Fruit fly (Drosophila melanogaster) S2 (cell line): ENCODE measurements around the gene CG15358.

ENCODE experiments used
- CG8478 ChIP-seq: fragments of >200 bp; optimal IDR thresholded peaks from 2 replicates; lab custom pipeline; 2018
- CTCF ChIP-seq, 2 experiments: fragments of >200 bp; optimal IDR thresholded peaks; 2 replicates each; lab custom pipeline; 2018

Gene CG15358

DNA sequence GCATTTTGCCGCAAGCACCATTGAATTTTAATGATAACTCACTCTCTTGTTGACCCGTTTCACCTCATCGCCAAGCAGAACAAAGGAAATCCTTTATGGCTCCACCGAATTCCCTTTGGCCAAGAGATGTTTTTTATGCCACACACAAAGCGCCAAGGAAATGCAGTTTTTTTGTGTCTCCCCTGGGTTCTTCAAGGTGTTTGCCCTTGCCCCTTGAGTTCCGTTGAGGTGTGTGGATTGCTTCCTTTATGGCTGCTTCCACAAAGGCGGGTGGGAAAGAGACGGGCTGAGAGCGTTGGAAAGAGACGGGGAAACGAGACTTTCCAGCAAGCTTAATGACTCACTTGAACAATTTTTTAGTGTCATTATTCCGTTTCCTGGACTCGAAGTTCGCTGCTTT is 18.3 kb upstream of the CG15358 start:
- no peak for TF ChIP-seq CG8478 (lab: Kevin White, UChicago)
- TF ChIP-seq CTCF (optimal IDR thresholded peaks at IDR 0.05; lab: Kevin White, UChicago): no peak

- TF ChIP-seq CTCF (optimal IDR thresholded peaks at IDR 0.05; lab: Kevin White, UChicago): no peak
These were observed 4.7 kb upstream of the CG15358 start for dm6 chr2L:1887729-1888128.

DNA sequence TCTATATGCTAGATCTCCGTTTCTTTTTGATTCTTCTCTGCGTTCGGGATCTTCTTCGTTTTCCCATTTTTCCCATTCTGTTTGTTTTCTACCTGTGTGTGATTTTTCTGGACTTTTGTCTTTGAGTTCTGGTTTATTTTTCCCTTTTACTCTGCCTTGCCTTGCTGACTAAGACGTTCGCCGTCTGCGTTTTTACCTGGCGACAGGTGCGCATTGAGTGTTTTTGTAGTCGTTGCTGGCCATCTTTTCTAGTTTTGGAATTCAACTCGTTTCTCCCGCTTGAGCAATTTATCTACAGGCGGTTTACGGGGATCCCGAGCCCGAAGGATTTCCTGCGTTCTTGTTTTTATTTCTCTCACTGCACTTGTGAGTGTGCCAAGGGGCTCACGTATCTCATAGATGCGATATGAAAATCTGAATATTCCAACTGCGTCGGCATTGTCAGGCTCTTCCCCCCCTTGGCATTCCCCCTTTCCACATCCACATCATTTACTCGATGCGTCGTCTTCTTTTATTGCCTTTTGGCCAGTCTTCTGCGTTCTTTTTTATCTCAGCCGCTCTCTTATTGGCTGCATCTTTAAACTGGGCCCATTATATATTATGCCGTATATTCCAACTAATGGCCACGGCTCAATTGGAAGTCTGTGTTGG is 3.6 kb upstream of the CG15358 start:
- TF ChIP-seq CTCF (optimal IDR thresholded peaks at IDR 0.05; lab: Kevin White, UChicago) (no peak), CG8478 (lab: Kevin White, UChicago) (no peak)

DNA sequence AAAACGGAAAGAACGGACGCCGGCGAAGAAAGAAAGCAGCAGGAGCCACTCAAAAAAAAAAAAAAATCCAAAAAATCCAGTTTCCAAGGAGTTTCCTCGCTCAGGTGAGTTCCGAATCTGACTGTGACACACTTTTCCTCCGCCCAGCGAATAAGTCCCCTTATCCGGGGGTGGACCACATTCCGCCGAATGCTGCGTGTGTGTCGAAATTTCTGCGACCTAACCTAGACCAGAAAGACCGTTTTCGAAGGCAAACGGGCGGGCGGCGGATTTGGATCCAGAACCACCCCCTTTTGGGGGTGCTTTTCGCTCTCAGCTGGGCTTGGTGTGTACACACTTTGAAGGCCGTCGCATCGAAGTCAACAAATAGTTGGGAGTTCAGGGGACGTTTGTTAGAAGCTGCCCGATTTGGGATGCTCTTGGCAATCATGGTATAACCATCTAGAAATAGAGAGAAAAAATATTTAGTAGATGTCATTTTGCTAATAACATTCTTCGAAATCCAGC is 2.3 kb upstream of the CG15358 start:
- TF ChIP-seq CTCF (optimal IDR thresholded peaks at IDR 0.05; lab: Kevin White, UChicago) (no peak), CG8478 (lab: Kevin White, UChicago) (no peak)

dm6 chr2L:1884409-1885082 is 1.5 kb upstream of the CG15358 start, which contains the start of gene Wdr62:
Gene Wdr62 (plus strand): TSS chr2L:1884622.
- TF ChIP-seq CTCF (optimal IDR thresholded peaks at IDR 0.05; lab: Kevin White, UChicago): peak; percentile 93 to 97
- TF ChIP-seq CG8478 (lab: Kevin White, UChicago): no peak

- TF ChIP-seq CTCF (optimal IDR thresholded peaks at IDR 0.05; lab: Kevin White, UChicago) (no peak), CG8478 (lab: Kevin White, UChicago) (no peak)
These were observed 1.6 kb downstream of the CG15358 start, which contains the start of gene CG31663 for dm6 chr2L:1881380-1881779. Gene CG31663 (minus strand): TSS chr2L:1881480.

dm6 chr2L:1873609-1874096 is 9.4 kb downstream of the CG15358 start:
- TF ChIP-seq CG8478 (lab: Kevin White, UChicago): no peak
- no peak for TF ChIP-seq CTCF (optimal IDR thresholded peaks at IDR 0.05; lab: Kevin White, UChicago)

- TF ChIP-seq CG8478 (lab: Kevin White, UChicago) (no peak), CTCF (optimal IDR thresholded peaks at IDR 0.05; lab: Kevin White, UChicago) (no peak)
These were observed 13.5 kb downstream of the CG15358 start, which contains the start of gene CG7295 for dm6 chr2L:1869503-1869902. Gene CG7295 (plus strand): TSS chr2L:1869803.

dm6 chr2L:1861994-1862393 is 21.0 kb downstream of the CG15358 start:
- TF ChIP-seq CTCF (optimal IDR thresholded peaks at IDR 0.05; lab: Kevin White, UChicago): no peak
- TF ChIP-seq CG8478 (lab: Kevin White, UChicago): no peak

DNA sequence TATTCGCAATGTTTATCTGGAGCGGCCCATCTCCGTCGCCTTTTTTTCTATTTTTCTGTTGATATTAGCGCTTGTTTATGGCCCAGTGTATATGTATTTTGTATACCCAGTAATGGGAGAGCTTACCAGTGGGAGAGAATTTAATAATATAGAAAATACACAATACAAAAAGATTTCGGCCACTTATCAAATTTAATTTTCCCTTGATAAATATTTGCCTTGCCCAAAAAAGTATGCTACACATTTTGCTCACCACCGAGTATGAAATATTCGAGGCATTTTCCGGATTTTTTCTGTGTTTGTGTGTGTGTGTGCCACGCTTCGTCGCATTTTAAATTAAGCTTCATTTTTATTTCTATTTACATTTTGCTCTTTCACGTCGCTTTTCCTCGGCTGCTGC is 44.0 kb downstream of the CG15358 start:
- TF ChIP-seq CTCF (optimal IDR thresholded peaks at IDR 0.05; lab: Kevin White, UChicago) (no peak), CG8478 (lab: Kevin White, UChicago) (no peak)

dm6 chr2L:1837717-1838368 is 45.2 kb downstream of the CG15358 start:
- TF ChIP-seq CG8478 (lab: Kevin White, UChicago) (no peak), CTCF (optimal IDR thresholded peaks at IDR 0.05; lab: Kevin White, UChicago) (no peak)

DNA sequence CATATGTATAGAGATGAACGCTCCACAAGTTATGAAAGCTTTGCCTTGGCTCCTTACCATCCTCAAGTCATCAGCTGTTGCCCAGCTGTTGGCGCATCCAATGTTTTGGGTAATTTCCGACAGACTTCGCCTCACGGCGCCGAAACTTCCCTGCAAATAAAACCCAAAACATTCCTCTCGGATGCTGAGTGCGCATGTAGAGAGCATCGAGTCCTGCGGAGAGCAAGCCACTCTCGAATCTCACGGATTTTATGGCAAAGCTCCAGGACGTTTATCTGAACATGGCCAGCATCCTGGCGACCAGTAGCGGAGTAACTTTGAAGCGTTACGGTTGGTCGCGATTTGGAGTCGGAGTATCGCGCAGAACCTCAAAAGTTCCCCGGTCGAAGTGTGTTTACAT is 46.8 kb downstream of the CG15358 start, which contains the start of gene wry:
Gene wry, plus strand, starts transcription at position 301 of the 400 bp plus-strand sequence.
- TF ChIP-seq CG8478 (lab: Kevin White, UChicago) (no peak), CTCF (optimal IDR thresholded peaks at IDR 0.05; lab: Kevin White, UChicago) (no peak)

DNA sequence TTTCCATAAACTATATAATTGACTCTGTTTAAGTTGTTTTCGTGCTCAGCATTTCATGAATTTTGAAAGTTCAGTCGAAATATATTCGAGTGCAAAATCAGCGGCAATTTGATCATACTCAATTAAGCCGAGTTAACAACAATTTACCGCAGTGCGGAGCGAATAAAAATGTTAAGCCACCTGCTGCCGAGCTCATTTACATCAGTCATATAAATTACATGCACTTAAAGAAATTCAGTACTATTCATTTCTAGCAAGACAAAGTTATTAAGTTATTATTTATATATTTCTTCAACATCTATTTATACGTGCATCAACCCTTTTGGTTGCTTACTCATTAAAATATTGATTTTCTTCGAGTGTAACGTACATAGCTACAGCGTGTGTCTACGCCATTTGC is 50.5 kb downstream of the CG15358 start, which contains the start of gene c-cup:
Gene c-cup, minus strand, starts transcription at position 101 of the 400 bp plus-strand sequence.
- no peak for TF ChIP-seq CG8478 (lab: Kevin White, UChicago)
- TF ChIP-seq CTCF (optimal IDR thresholded peaks at IDR 0.05; lab: Kevin White, UChicago): no peak
